Fruit fly (Drosophila melanogaster) whole organism, wandering third instar larva: ENCODE data around the gene Nuak.

Source experiments
- Myc ChIP-seq: fragments of >200 bp; optimal IDR thresholded peaks from 2 replicates; lab custom pipeline; 2017
- Rel ChIP-seq, 2 experiments: fragments of 200-800 bp; sonication (Bioruptor generic) in 1 of 2; optimal IDR thresholded peaks; 2 replicates in 1 of 2; 3 replicates in 1 of 2; lab custom pipeline; 2016 to 2019; ENCODE audit warnings: mild to moderate bottlenecking in 2 of 2, missing biosample characterization in 2 of 2, missing genetic modification characterization in 2 of 2, moderate library complexity in 1 of 2
- brk ChIP-seq: fragments of 200-800 bp; sonication (Bioruptor generic); optimal IDR thresholded peaks from 2 replicates; lab custom pipeline; 2016; ENCODE audit warnings: missing biosample characterization, mild to moderate bottlenecking, missing genetic modification characterization
- dl ChIP-seq, 2 experiments: fragments of 175-275, 200-275 bp in 1 of 2; fragments of 200-275 bp in 1 of 2; sonication (Bioruptor generic); optimal IDR thresholded peaks; lab custom pipeline; 2018; ENCODE audit warnings: mild to moderate bottlenecking in 2 of 2, missing biosample characterization in 2 of 2, missing genetic modification characterization in 2 of 2, moderate library complexity in 2 of 2; ENCODE audit not compliant: partially characterized antibody in 2 of 2, insufficient read depth in 1 of 2
- fru ChIP-seq: fragments of 200-800 bp; sonication (Bioruptor generic); optimal IDR thresholded peaks from 3 replicates; lab custom pipeline; 2016; ENCODE audit warnings: missing biosample characterization, mild to moderate bottlenecking, missing genetic modification characterization
- pan ChIP-seq: fragments of >200 bp; optimal IDR thresholded peaks from 2 replicates; lab custom pipeline; 2017
- psq ChIP-seq: fragments of 200-800 bp; sonication (Bioruptor generic); optimal IDR thresholded peaks from 3 replicates; lab custom pipeline; 2017; ENCODE audit warnings: missing biosample characterization, mild to moderate bottlenecking, missing genetic modification characterization, moderate library complexity
- sage ChIP-seq: fragments of 200-800 bp; sonication (Bioruptor generic); optimal IDR thresholded peaks from 2 replicates; lab custom pipeline; 2016; ENCODE audit warnings: missing biosample characterization, mild to moderate bottlenecking, missing genetic modification characterization
- tai ChIP-seq: sonication (Bioruptor generic); optimal IDR thresholded peaks from 2 replicates; lab custom pipeline; 2016; ENCODE audit warnings: missing biosample characterization, missing genetic modification characterization
- usp ChIP-seq: fragments of >200 bp; optimal IDR thresholded peaks from 2 replicates; lab custom pipeline; 2017; ENCODE audit warnings: missing biosample characterization, missing genetic modification characterization

dm6 chr3R:10357364-10357676 is 93.2 kb downstream of the Nuak start:
- TF ChIP-seq brk (GFP tag; lab: Kevin White, UChicago), result no peak
- no peak for TF ChIP-seq psq (GFP tag; lab: Kevin White, UChicago)
- no peak for TF ChIP-seq dl (GFP tag; optimal IDR thresholded peaks at IDR 0.05; lab: Kevin White, UChicago; ENCODE audit: insufficient read depth in 1 of 2, partially characterized antibody in 2 of 2)
- no peak for TF ChIP-seq usp (GFP tag; lab: Kevin White, UChicago)
- no peak for TF ChIP-seq tai (GFP tag; lab: Kevin White, UChicago)
- no peak for TF ChIP-seq Rel (GFP tag; optimal IDR thresholded peaks at IDR 0.05; lab: Kevin White, UChicago)
- TF ChIP-seq Rel (tag; optimal IDR thresholded peaks at IDR 0.05; lab: Kevin White, UChicago), result no peak
- TF ChIP-seq sage, result no peak
- no peak for TF ChIP-seq pan (lab: Kevin White, UChicago)
- TF ChIP-seq fru (GFP tag; lab: Kevin White, UChicago), result no peak
- TF ChIP-seq Myc (lab: Kevin White, UChicago), result no peak
